Worm (Caenorhabditis elegans) whole organism, L3 larva: Measurements from ENCODE around the gene pqn-22.
A peak's percentile ranks its signal among the peaks of the same experiment; 100 is the strongest.

Experiments used
- aly-2 ChIP-seq: fragments of 150-350 bp; optimal IDR thresholded peaks from 2 replicates; lab custom pipeline; 2014; ENCODE audit warnings: missing biosample characterization, missing genetic modification characterization
- lin-39 ChIP-seq: fragments of 150-350 bp; optimal IDR thresholded peaks from 2 replicates; lab custom pipeline; 2018; ENCODE audit warnings: missing biosample characterization, missing genetic modification reagents, missing genetic modification characterization
- nfya-1 ChIP-seq: sonication (generic microtip); optimal IDR thresholded peaks from 2 replicates; lab custom pipeline; 2017; ENCODE audit warnings: missing genetic modification characterization, mild to moderate bottlenecking, missing compliant biosample characterization, antibody characterized with exemption, moderate library complexity; ENCODE audit not compliant: insufficient read depth
- nhr-11 ChIP-seq: fragments of 150-350 bp; optimal IDR thresholded peaks from 2 replicates; lab custom pipeline; 2014; ENCODE audit warnings: missing biosample characterization, missing genetic modification characterization
- nhr-237 ChIP-seq: fragments of 150-350 bp; optimal IDR thresholded peaks from 2 replicates; lab custom pipeline; 2014; ENCODE audit warnings: missing biosample characterization, missing genetic modification characterization
- pha-4 ChIP-seq: fragments of 150-350 bp; optimal IDR thresholded peaks from 2 replicates; lab custom pipeline; 2014; ENCODE audit warnings: missing biosample characterization, missing genetic modification reagents, missing genetic modification characterization
- sea-2 ChIP-seq: fragments of 150-350 bp; sonication (generic microtip); optimal IDR thresholded peaks from 4 replicates; lab custom pipeline; 2014; ENCODE audit warnings: missing biosample characterization, missing genetic modification reagents, missing genetic modification characterization
- tbx-2 ChIP-seq: sonication (generic microtip); optimal IDR thresholded peaks from 2 replicates; lab custom pipeline; 2016; ENCODE audit warnings: mild to moderate bottlenecking, missing genetic modification characterization, missing compliant biosample characterization

DNA sequence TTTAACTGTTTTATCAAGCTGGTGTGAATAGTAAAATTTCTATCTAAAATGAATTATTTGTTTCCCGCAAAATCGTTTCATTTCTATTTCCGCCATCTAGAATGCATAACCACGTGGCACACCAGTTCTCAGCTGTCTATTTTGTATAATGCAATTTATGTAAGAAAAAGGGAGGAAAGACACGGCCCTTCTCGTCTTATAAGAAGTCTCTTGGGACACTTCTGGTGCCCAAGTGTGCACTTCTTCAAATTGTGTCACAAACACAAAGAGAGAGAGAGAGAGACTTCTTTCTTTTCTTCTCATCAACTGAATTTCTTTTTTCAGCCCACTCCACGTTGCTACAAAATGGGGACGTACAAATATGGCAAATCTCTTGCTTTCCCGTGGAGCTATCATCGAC lies 56.2 kb downstream of the pqn-22 start:
- TF ChIP-seq nfya-1 (tag; lab: Kevin White, UChicago) (peak; percentile 19), lin-39 (tag; lab: Kevin White, UChicago) (peak; percentile 55), pha-4 (tag; lab: Kevin White, UChicago) (no peak), nhr-237 (no peak), nhr-11 (tag; lab: Kevin White, UChicago) (no peak), tbx-2 (no peak), aly-2 (tag; lab: Kevin White, UChicago) (no peak), sea-2 (GFP tag; lab: Kevin White, UChicago) (no peak)
